Worm (Caenorhabditis elegans): Measurements from ENCODE around the gene F23B12.1.

F23B12.1 gene

ce11 chrV:14460615-14461102 lies 31.7 kb downstream of the F23B12.1 start, which contains the start of gene F08H9.2:
Gene F08H9.2, plus strand, starts transcription at chrV:14460665.
- TF ChIP-seq ceh-32 (tag; optimal IDR thresholded peaks at IDR 0.05; ENCODE audit: poor library complexity), result no peak
- TF ChIP-seq daf-8 (GFP tag; IDR thresholded peaks at IDR 0.05), result no peak
- TF ChIP-seq egl-27 (tag; optimal IDR thresholded peaks at IDR 0.05), result no peak
- TF ChIP-seq nhr-6 (tag; optimal IDR thresholded peaks at IDR 0.05), result no peak
- TF ChIP-seq T20F7.1 (GFP tag; optimal IDR thresholded peaks at IDR 0.05), result no peak
- no peak for TF ChIP-seq zfp-3 (GFP tag; conservative IDR thresholded peaks at IDR 0.05)
- TF ChIP-seq Y105C5A.15 (GFP tag; IDR thresholded peaks at IDR 0.05), result no peak
- peak in 1 of 2 experiments; percentile 56 for TF ChIP-seq unc-62 (GFP tag; optimal IDR thresholded peaks at IDR 0.05 in 1 of 2)
- TF ChIP-seq unc-62 (tag; optimal IDR thresholded peaks at IDR 0.05), result no peak
- TF ChIP-seq nhr-25 (tag; optimal IDR thresholded peaks at IDR 0.05; ENCODE audit: borderline replicate concordance, insufficient read depth), result no peak
- TF ChIP-seq ceh-44 (GFP tag; IDR thresholded peaks at IDR 0.05), result no peak
- peak; percentile 72 for TF ChIP-seq set-16 (GFP tag; IDR thresholded peaks at IDR 0.05)

- no peak for TF ChIP-seq ztf-7 (tag; optimal IDR thresholded peaks at IDR 0.05)
- TF ChIP-seq daf-8 (GFP tag; IDR thresholded peaks at IDR 0.05), result no peak
- TF ChIP-seq daf-16 (GFP tag; optimal IDR thresholded peaks at IDR 0.05), result no peak
- TF ChIP-seq daf-16 (tag; optimal IDR thresholded peaks at IDR 0.05), result peak; percentile 58
- no peak for TF ChIP-seq F26F4.8 (GFP tag; conservative IDR thresholded peaks at IDR 0.05)
- no peak for TF ChIP-seq unc-39 (tag; optimal IDR thresholded peaks at IDR 0.05)
- no peak for TF ChIP-seq egl-43 (GFP tag; IDR thresholded peaks at IDR 0.05)
- TF ChIP-seq fos-1 (tag; optimal IDR thresholded peaks at IDR 0.05), result no peak
- no peak for TF ChIP-seq lin-39 (tag; optimal IDR thresholded peaks at IDR 0.05)
- no peak for TF ChIP-seq mes-2 (tag; optimal IDR thresholded peaks at IDR 0.05; ENCODE audit: poor library complexity, severe bottlenecking)
- no peak for TF ChIP-seq ceh-20 (GFP tag; IDR thresholded peaks at IDR 0.05)
- TF ChIP-seq Y48G9A.11 (GFP tag; IDR thresholded peaks at IDR 0.05), result no peak
- TF ChIP-seq ceh-32 (tag; optimal IDR thresholded peaks at IDR 0.05; ENCODE audit: poor library complexity), result no peak
- TF ChIP-seq dmd-6 (GFP tag; IDR thresholded peaks at IDR 0.05), result no peak
- TF ChIP-seq dve-1 (tag; optimal IDR thresholded peaks at IDR 0.05; ENCODE audit: insufficient read depth), result no peak
- TF ChIP-seq nhr-48 (tag; optimal IDR thresholded peaks at IDR 0.05), result no peak
- peak; percentile 71 for TF ChIP-seq aha-1 (tag)
Measured at ce11 chrV:14462653-14463052, 33.7 kb downstream of the F23B12.1 start.

- TF ChIP-seq lin-38 (GFP tag; IDR thresholded peaks at IDR 0.05) (peak; percentile 64), dmd-6 (GFP tag; IDR thresholded peaks at IDR 0.05) (peak; percentile 43), F10B5.3 (tag; optimal IDR thresholded peaks at IDR 0.05) (peak; percentile 28), F49E8.2 (tag; optimal IDR thresholded peaks at IDR 0.05; ENCODE audit: borderline replicate concordance) (peak; percentile 63), madf-5 (GFP tag; IDR thresholded peaks at IDR 0.05) (0 out of 4 replicates have a peak, but pooled peaks of 1 of the 2 experiments have one; percentile 18), Y48G9A.11 (GFP tag; IDR thresholded peaks at IDR 0.05) (peak; percentile 67), mdt-29 (GFP tag; IDR thresholded peaks at IDR 0.05) (0 out of 2 replicates have a peak, but pooled peaks have one; percentile 36), php-3 (GFP tag; IDR thresholded peaks at IDR 0.05) (peak; percentile 58; the same call in 1 of the 2 replicates), T26A8.4 (GFP tag; IDR thresholded peaks at IDR 0.05) (peak; percentile 79), dmd-8 (GFP tag; IDR thresholded peaks at IDR 0.05) (0 out of 2 replicates have a peak, but pooled peaks have one; percentile 38), saeg-2 (GFP tag; IDR thresholded peaks at IDR 0.05) (0 out of 2 replicates have a peak, but pooled peaks have one; percentile 13), snpc-1.2 (GFP tag; IDR thresholded peaks at IDR 0.05) (peak; percentile 73), dve-1 (tag; optimal IDR thresholded peaks at IDR 0.05; ENCODE audit: insufficient read depth) (peak; percentile 76), snpc-4 (tag; optimal IDR thresholded peaks at IDR 0.05) (peak; percentile 69), egl-43 (GFP tag; IDR thresholded peaks at IDR 0.05) (peak; percentile 76), nhr-41 (GFP tag; IDR thresholded peaks at IDR 0.05) (0 out of 2 replicates have a peak, but pooled peaks have one; percentile 37), nhr-102 (tag; optimal IDR thresholded peaks at IDR 0.05) (peak; percentile 70), set-16 (GFP tag; IDR thresholded peaks at IDR 0.05) (peak; percentile 54), spr-1 (tag; optimal IDR thresholded peaks at IDR 0.05) (peak; percentile 59), dmd-9 (GFP tag; IDR thresholded peaks at IDR 0.05) (0 out of 2 replicates have a peak, but pooled peaks have one; percentile 20), ceh-44 (GFP tag; IDR thresholded peaks at IDR 0.05) (peak; percentile 87), hlh-11 (tag; optimal IDR thresholded peaks at IDR 0.05) (peak; percentile 24), nhr-42 (GFP tag; IDR thresholded peaks at IDR 0.05) (0 out of 2 replicates have a peak, but pooled peaks have one; percentile 30), nhr-48 (tag; optimal IDR thresholded peaks at IDR 0.05) (peak; percentile 46), hmg-1.1 (GFP tag; IDR thresholded peaks at IDR 0.05) (0 out of 2 replicates have a peak, but pooled peaks have one; percentile 30), mes-2 (tag; optimal IDR thresholded peaks at IDR 0.05; ENCODE audit: poor library complexity, severe bottlenecking) (peak; percentile 24), daf-16 (GFP tag; optimal IDR thresholded peaks at IDR 0.05) (peak in 1 of 2 experiments; percentile 60), daf-16 (tag; optimal IDR thresholded peaks at IDR 0.05) (peak; percentile 50)
Measured at ce11 chrV:14463087-14463486, 34.1 kb downstream of the F23B12.1 start, which contains the start of gene F08H9.3. Gene F08H9.3, minus strand, starts transcription at chrV:14463338.

All from whole organism, L4 larva.